Fruit fly (Drosophila melanogaster) whole organism, embryonic: ENCODE results near the gene CG32708.

Experiments used
- Bgb ChIP-seq: fragments of 200-800 bp; sonication (Bioruptor generic); IDR thresholded peaks from 2 replicates; pipeline ENCODE4 v1.3.6; 2022; ENCODE audit warnings: missing biosample characterization, missing genetic modification characterization; ENCODE audit not compliant: partially characterized antibody
- BtbVII ChIP-seq: fragments of 200-800 bp; sonication (Bioruptor generic); optimal IDR thresholded peaks from 3 replicates; lab custom pipeline; 2017; ENCODE audit warnings: missing biosample characterization, mild to moderate bottlenecking, missing genetic modification characterization
- CG11723 ChIP-seq: fragments of 200-800 bp; sonication (Bioruptor generic); optimal IDR thresholded peaks from 2 replicates; lab custom pipeline; 2017; ENCODE audit warnings: missing biosample characterization, mild to moderate bottlenecking, missing genetic modification characterization
- CG12104 ChIP-seq: fragments of 200-800 bp; sonication (Bioruptor generic); optimal IDR thresholded peaks from 3 replicates; lab custom pipeline; 2016; ENCODE audit warnings: missing biosample characterization, missing genetic modification characterization
- CG13624 ChIP-seq: fragments of 200-800 bp; sonication (Bioruptor generic); optimal IDR thresholded peaks from 2 replicates; lab custom pipeline; 2016; ENCODE audit warnings: missing biosample characterization, missing genetic modification characterization
- CG17385 ChIP-seq: fragments of 200-800 bp; sonication (Bioruptor generic); optimal IDR thresholded peaks from 3 replicates; lab custom pipeline; 2018; ENCODE audit warnings: missing biosample characterization, mild to moderate bottlenecking, missing genetic modification characterization
- CG31224 ChIP-seq: fragments of 200-800 bp; sonication (Bioruptor generic); IDR thresholded peaks from 2 replicates; pipeline ENCODE4 v1.3.6; 2022; ENCODE audit warnings: missing biosample characterization, missing genetic modification characterization
- CG3726 ChIP-seq: fragments of 200-800 bp; sonication (Bioruptor generic); IDR thresholded peaks from 3 replicates; pipeline ENCODE4, ENCODE4 v1.3.6; 2022; ENCODE audit warnings: missing biosample characterization, missing genetic modification characterization
- CG4424 ChIP-seq: fragments of 200-800 bp; sonication (Bioruptor generic); optimal IDR thresholded peaks from 3 replicates; lab custom pipeline; 2016; ENCODE audit warnings: missing biosample characterization, missing genetic modification characterization
- CG6683 ChIP-seq: fragments of 200-800 bp; sonication (Bioruptor generic); optimal IDR thresholded peaks from 2 replicates; lab custom pipeline; 2017; ENCODE audit warnings: missing biosample characterization, mild to moderate bottlenecking, missing genetic modification characterization, missing genetic modification reagents
- CG6765 ChIP-seq: fragments of 200-800 bp; sonication (Bioruptor generic); optimal IDR thresholded peaks from 3 replicates; lab custom pipeline; 2017; ENCODE audit warnings: missing biosample characterization, mild to moderate bottlenecking, missing genetic modification characterization
- CG7786 ChIP-seq: fragments of 200-800 bp; sonication (Bioruptor generic); optimal IDR thresholded peaks from 2 replicates; lab custom pipeline; 2016; ENCODE audit warnings: missing biosample characterization, missing genetic modification characterization
- CG7928 ChIP-seq: fragments of 200-800 bp; sonication (Bioruptor generic); optimal IDR thresholded peaks from 2 replicates; lab custom pipeline; 2017; ENCODE audit warnings: missing biosample characterization, mild to moderate bottlenecking, missing genetic modification characterization
- CG8478 ChIP-seq: fragments of >200 bp; optimal IDR thresholded peaks from 2 replicates; lab custom pipeline; 2018
- D19B ChIP-seq: fragments of 200-800 bp; sonication (Bioruptor generic); optimal IDR thresholded peaks from 2 replicates; lab custom pipeline; 2017; ENCODE audit warnings: missing biosample characterization, mild to moderate bottlenecking, missing genetic modification characterization
- Dad ChIP-seq: fragments of 200-800 bp; sonication (Bioruptor generic); optimal IDR thresholded peaks from 3 replicates; lab custom pipeline; 2016; ENCODE audit warnings: missing biosample characterization, missing genetic modification characterization
- Dip2 ChIP-seq: fragments of 200-800 bp; sonication (Bioruptor generic); IDR thresholded peaks from 2 replicates; pipeline ENCODE4 v1.3.6; 2022; ENCODE audit warnings: missing biosample characterization, missing genetic modification characterization
- Elba2 ChIP-seq: fragments of 200-800 bp; sonication (Bioruptor generic); optimal IDR thresholded peaks from 3 replicates; lab custom pipeline; 2016; ENCODE audit warnings: missing biosample characterization, missing genetic modification characterization
- HLH54F ChIP-seq: fragments of 200-800 bp; sonication (Bioruptor generic); optimal IDR thresholded peaks from 3 replicates; lab custom pipeline; 2016; ENCODE audit warnings: missing biosample characterization, missing genetic modification characterization
- HLHmδ ChIP-seq: fragments of 200-800 bp; sonication (Bioruptor generic); optimal IDR thresholded peaks from 2 replicates; lab custom pipeline; 2018; ENCODE audit warnings: missing biosample characterization, mild to moderate bottlenecking, missing genetic modification characterization, moderate library complexity
- Hey ChIP-seq: fragments of 200-800 bp; sonication (Bioruptor generic); optimal IDR thresholded peaks from 3 replicates; lab custom pipeline; 2018; ENCODE audit warnings: missing biosample characterization, mild to moderate bottlenecking, missing genetic modification characterization
- MTF-1 ChIP-seq: fragments of 200-800 bp; sonication (Bioruptor generic); optimal IDR thresholded peaks from 2 replicates; lab custom pipeline; 2018; ENCODE audit warnings: missing biosample characterization, mild to moderate bottlenecking, missing genetic modification characterization, borderline replicate concordance
- Scr ChIP-seq: fragments of 200-800 bp; sonication (Bioruptor generic); IDR thresholded peaks from 2 replicates; pipeline ENCODE4 v1.3.6; 2022; ENCODE audit warnings: missing biosample characterization, missing genetic modification characterization; ENCODE audit not compliant: partially characterized antibody
- Side ChIP-seq: fragments of 200-800 bp; sonication (Bioruptor generic); optimal IDR thresholded peaks from 2 replicates; lab custom pipeline; 2016; ENCODE audit warnings: missing biosample characterization, missing genetic modification characterization
- Sry-β ChIP-seq: fragments of 200-800 bp; sonication (Bioruptor generic); optimal IDR thresholded peaks from 2 replicates; lab custom pipeline; 2018; ENCODE audit warnings: missing biosample characterization, mild to moderate bottlenecking, missing genetic modification characterization, moderate library complexity
- Usf ChIP-seq: fragments of 200-800 bp; sonication (Bioruptor generic); optimal IDR thresholded peaks from 2 replicates; lab custom pipeline; 2017; ENCODE audit warnings: missing genotype, missing biosample characterization, missing genetic modification characterization
- YL-1 ChIP-seq: fragments of 200-800 bp; sonication (Bioruptor generic); optimal IDR thresholded peaks from 3 replicates; lab custom pipeline; 2017; ENCODE audit warnings: missing biosample characterization, mild to moderate bottlenecking, missing genetic modification characterization
- abd-A ChIP-seq: fragments of 200-800 bp; sonication (Bioruptor generic); optimal IDR thresholded peaks from 3 replicates; lab custom pipeline; 2019; ENCODE audit warnings: missing biosample characterization, mild to moderate bottlenecking, missing genetic modification characterization, moderate library complexity
- az2 ChIP-seq: fragments of 200-800 bp; sonication (Bioruptor generic); optimal IDR thresholded peaks from 3 replicates; lab custom pipeline; 2016; ENCODE audit warnings: missing biosample characterization, missing genetic modification characterization
- br ChIP-seq: fragments of >200 bp; optimal IDR thresholded peaks from 2 replicates; lab custom pipeline; 2017
- btn ChIP-seq: fragments of 200-800 bp; sonication (Bioruptor generic); optimal IDR thresholded peaks from 2 replicates; lab custom pipeline; 2016; ENCODE audit warnings: missing biosample characterization, missing genetic modification characterization
- cas ChIP-seq: fragments of 200-800 bp; sonication (Bioruptor generic); IDR thresholded peaks from 2 replicates; pipeline ENCODE4 v1.3.6; 2022; ENCODE audit warnings: missing biosample characterization, missing genetic modification characterization
- chif ChIP-seq, 2 experiments: fragments of 200-800 bp; sonication (Bioruptor generic); optimal IDR thresholded peaks; 3 replicates each; lab custom pipeline; 2016; ENCODE audit warnings: missing biosample characterization in 2 of 2, missing genetic modification characterization in 2 of 2
- chinmo ChIP-seq: fragments of 200-800 bp; sonication (Bioruptor generic); IDR thresholded peaks from 4 replicates; pipeline ENCODE4 v1.3.6; 2022; ENCODE audit warnings: missing biosample characterization, missing genetic modification characterization; ENCODE audit not compliant: partially characterized antibody
- croc ChIP-seq: fragments of 200-800 bp; sonication (Bioruptor generic); conservative IDR thresholded peaks from 3 replicates; pipeline ENCODE4 v1.3.6; 2022; ENCODE audit warnings: missing biosample characterization, missing genetic modification characterization
- emc ChIP-seq: fragments of 200-800 bp; sonication (Bioruptor generic); optimal IDR thresholded peaks from 2 replicates; lab custom pipeline; 2016; ENCODE audit warnings: missing biosample characterization, missing genetic modification characterization
- ftz-f1 ChIP-seq: fragments of 200-800 bp; sonication (Bioruptor generic); optimal IDR thresholded peaks from 2 replicates; lab custom pipeline; 2016; ENCODE audit warnings: missing biosample characterization, missing genetic modification characterization
- jigr1 ChIP-seq: fragments of 200-800 bp; sonication (Bioruptor generic); IDR thresholded peaks from 3 replicates; pipeline ENCODE4 v1.3.6; 2022; ENCODE audit warnings: missing biosample characterization, missing genetic modification characterization
- kah ChIP-seq: fragments of 200-800 bp; sonication (Bioruptor generic); optimal IDR thresholded peaks from 2 replicates; lab custom pipeline; 2018; ENCODE audit warnings: missing biosample characterization, mild to moderate bottlenecking, missing genetic modification characterization
- mirr ChIP-seq: fragments of 200-800 bp; sonication (Bioruptor generic); optimal IDR thresholded peaks from 3 replicates; lab custom pipeline; 2018; ENCODE audit warnings: missing biosample characterization, mild to moderate bottlenecking, missing genetic modification characterization
- nmo ChIP-seq: fragments of 200-800 bp; sonication (Bioruptor generic); optimal IDR thresholded peaks from 2 replicates; lab custom pipeline; 2018; ENCODE audit warnings: missing biosample characterization, mild to moderate bottlenecking, missing genetic modification characterization, moderate library complexity
- org-1 ChIP-seq: fragments of 200-800 bp; sonication (Bioruptor generic); optimal IDR thresholded peaks from 2 replicates; lab custom pipeline; 2017; ENCODE audit warnings: missing biosample characterization, missing genetic modification characterization
- pb ChIP-seq: fragments of 200-800 bp; sonication (Bioruptor generic); optimal IDR thresholded peaks from 3 replicates; lab custom pipeline; 2016; ENCODE audit warnings: missing biosample characterization, missing genetic modification characterization
- pfk ChIP-seq: fragments of 200-800 bp; sonication (Bioruptor generic); optimal IDR thresholded peaks from 2 replicates; lab custom pipeline; 2018; ENCODE audit warnings: missing biosample characterization, mild to moderate bottlenecking, missing genetic modification characterization, moderate library complexity
- seq ChIP-seq: fragments of 200-800 bp; sonication (Bioruptor generic); IDR thresholded peaks from 2 replicates; pipeline ENCODE4 v1.3.6; 2022; ENCODE audit warnings: missing biosample characterization, missing genetic modification characterization
- slp2 ChIP-seq: fragments of 200-800 bp; sonication (Bioruptor generic); optimal IDR thresholded peaks from 2 replicates; lab custom pipeline; 2016; ENCODE audit warnings: missing biosample characterization, missing genetic modification characterization
- trh ChIP-seq: fragments of 200-800 bp; sonication (Bioruptor generic); optimal IDR thresholded peaks from 2 replicates; lab custom pipeline; 2016; ENCODE audit warnings: missing biosample characterization, missing genetic modification characterization
- tup ChIP-seq: fragments of 200-800 bp; sonication (Bioruptor generic); optimal IDR thresholded peaks from 2 replicates; lab custom pipeline; 2016; ENCODE audit warnings: missing biosample characterization, mild to moderate bottlenecking, missing genetic modification characterization, moderate library complexity
- vnd ChIP-seq: fragments of 200-800 bp; sonication (Bioruptor generic); IDR thresholded peaks from 3 replicates; pipeline ENCODE4 v1.3.6; 2022; ENCODE audit warnings: missing biosample characterization, missing genetic modification characterization; ENCODE audit not compliant: partially characterized antibody
- z ChIP-seq: fragments of 200-800 bp; sonication (Bioruptor generic); IDR thresholded peaks from 3 replicates; pipeline ENCODE4 v1.3.6; 2022; ENCODE audit warnings: missing biosample characterization, missing genetic modification characterization
- zfh1 ChIP-seq: fragments of 200-800 bp; sonication (Bioruptor generic); IDR thresholded peaks from 3 replicates; pipeline ENCODE4 v1.3.6; 2022; ENCODE audit warnings: missing biosample characterization, missing genetic modification characterization

CG32708 gene

dm6 chrX:9089254-9090056, 3.7 kb downstream of the CG32708 start, which contains the start of gene CCT2 (continued):
- TF ChIP-seq CG7928 (no peak), Usf (GFP tag; lab: Kevin White, UChicago) (no peak), D19B (GFP tag; lab: Kevin White, UChicago) (no peak), Dad (GFP tag; lab: Kevin White, UChicago) (no peak), trh (GFP tag; lab: Kevin White, UChicago) (no peak), HLH54F (GFP tag; lab: Kevin White, UChicago) (no peak), zfh1 (no peak), HLHmδ (GFP tag; lab: Kevin White, UChicago) (no peak), BtbVII (GFP tag; lab: Kevin White, UChicago) (no peak), CG3726 (GFP tag; lab: Robert Waterston, UW) (no peak), CG6683 (GFP tag; lab: Kevin White, UChicago) (no peak), emc (no peak), CG7786 (GFP tag; lab: Kevin White, UChicago) (no peak), pb (GFP tag; lab: Kevin White, UChicago) (no peak), Bgb (GFP tag; lab: Robert Waterston, UW) (peak; percentile 66; the same call in 1 of the 2 replicates), jigr1 (GFP tag; lab: Robert Waterston, UW) (no peak), CG4424 (no peak), CG31224 (GFP tag; lab: Robert Waterston, UW) (no peak), nmo (GFP tag; lab: Kevin White, UChicago) (peak; percentile 6), CG11723 (GFP tag; lab: Kevin White, UChicago) (no peak), Elba2 (GFP tag; lab: Kevin White, UChicago) (no peak), Side (GFP tag; lab: Kevin White, UChicago) (no peak), tup (GFP tag; lab: Kevin White, UChicago) (no peak), CG17385 (GFP tag; lab: Kevin White, UChicago) (no peak), vnd (GFP tag; lab: Robert Waterston, UW) (peak; percentile 66), chinmo (GFP tag; lab: Robert Waterston, UW) (peak; percentile 62; the same call in 1 of the 4 replicates), cas (no peak), CG6765 (GFP tag; lab: Kevin White, UChicago) (no peak), abd-A (no peak), Scr (peak; percentile 58), Hey (tag; lab: Kevin White, UChicago) (no peak), ftz-f1 (GFP tag; lab: Kevin White, UChicago) (no peak), CG8478 (lab: Kevin White, UChicago) (no peak), org-1 (GFP tag; lab: Kevin White, UChicago) (no peak), az2 (GFP tag; lab: Kevin White, UChicago) (no peak), pfk (no peak), Sry-β (GFP tag; lab: Kevin White, UChicago) (no peak), slp2 (GFP tag; lab: Kevin White, UChicago) (no peak), CG12104 (GFP tag; lab: Kevin White, UChicago) (no peak), seq (no peak), Dip2 (GFP tag; lab: Robert Waterston, UW) (no peak), kah (no peak), chif (GFP tag; optimal IDR thresholded peaks at IDR 0.05; lab: Kevin White, UChicago) (no peak), CG13624 (GFP tag; lab: Kevin White, UChicago) (no peak), btn (GFP tag; lab: Kevin White, UChicago) (no peak), YL-1 (GFP tag; lab: Kevin White, UChicago) (peak; percentile 70), MTF-1 (GFP tag; lab: Kevin White, UChicago) (no peak), z (GFP tag; lab: Robert Waterston, UW) (no peak), mirr (no peak), croc (GFP tag; lab: Robert Waterston, UW) (no peak), br (lab: Kevin White, UChicago) (no peak)
